Worm (Caenorhabditis elegans): ENCODE results near the gene mek-1.

DNA sequence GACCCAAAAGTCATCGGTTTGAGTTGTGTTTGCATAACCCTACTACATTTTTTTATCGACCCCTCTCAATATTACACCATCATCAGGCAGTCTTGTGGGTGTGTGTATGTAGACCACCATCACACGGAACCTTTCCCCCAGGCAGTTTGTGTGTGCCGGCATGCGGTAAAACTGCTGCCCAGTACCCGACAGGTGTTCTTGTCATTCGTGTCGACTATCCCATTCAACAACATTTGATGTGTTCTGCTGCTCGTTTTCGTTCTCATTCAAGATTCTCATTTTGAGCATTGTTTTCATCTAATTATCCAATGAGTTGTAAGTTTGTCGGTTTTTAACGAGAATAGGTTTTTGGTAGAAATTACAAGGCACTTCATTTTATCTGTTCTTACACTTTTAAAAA is 43.5 kb downstream of the mek-1 start:
- TF ChIP-seq unc-62 (GFP tag; optimal IDR thresholded peaks at IDR 0.05) (no peak), chd-7 (tag; optimal IDR thresholded peaks at IDR 0.05) (no peak), him-1 (tag; optimal IDR thresholded peaks at IDR 0.05) (no peak), die-1 (tag; optimal IDR thresholded peaks at IDR 0.05) (no peak), unc-130 (GFP tag; optimal IDR thresholded peaks at IDR 0.05) (no peak), K12H6.12 (tag; optimal IDR thresholded peaks at IDR 0.05) (no peak), ama-1 (optimal IDR thresholded peaks at IDR 0.05) (no peak), ama-1 (GFP tag; optimal IDR thresholded peaks at IDR 0.05) (no peak), lsy-27 (tag; optimal IDR thresholded peaks at IDR 0.05; ENCODE audit: borderline replicate concordance, insufficient read depth) (no peak), bed-2 (GFP tag; IDR thresholded peaks at IDR 0.05) (no peak)
